Fruit fly (Drosophila melanogaster) whole organism, adult: ENCODE measurements around the gene mus101.

ENCODE experiments used
- CG11617 ChIP-seq: fragments of 200-800 bp; sonication (Bioruptor generic); optimal IDR thresholded peaks from 2 replicates; lab custom pipeline; 2017; ENCODE audit warnings: mild to moderate bottlenecking, missing biosample characterization, missing genetic modification reagents, missing genetic modification characterization
- CG12768 ChIP-seq: fragments of 200-800 bp; sonication (Bioruptor generic); optimal IDR thresholded peaks from 2 replicates; lab custom pipeline; 2017; ENCODE audit warnings: missing biosample characterization, missing genetic modification characterization, mild to moderate bottlenecking, moderate library complexity, missing genetic modification reagents
- CG1620 ChIP-seq: fragments of 200-800 bp; sonication (Bioruptor generic); optimal IDR thresholded peaks from 2 replicates; lab custom pipeline; 2016; ENCODE audit warnings: missing biosample characterization, missing genetic modification characterization
- CG7101 ChIP-seq: fragments of 200-800 bp; sonication (Bioruptor generic); optimal IDR thresholded peaks from 2 replicates; lab custom pipeline; 2018; ENCODE audit warnings: missing biosample characterization, mild to moderate bottlenecking, missing genetic modification characterization, moderate library complexity
- Crg-1 ChIP-seq: fragments of 200-800 bp; sonication (Bioruptor generic); optimal IDR thresholded peaks from 2 replicates; lab custom pipeline; 2016; ENCODE audit warnings: missing biosample characterization, missing genetic modification characterization
- Hr96 ChIP-seq: fragments of 200-800 bp; sonication (Bioruptor generic); optimal IDR thresholded peaks from 2 replicates; lab custom pipeline; 2016; ENCODE audit warnings: missing biosample characterization, missing genetic modification characterization
- cic ChIP-seq: fragments of 200-800 bp; sonication (Bioruptor generic); optimal IDR thresholded peaks from 2 replicates; lab custom pipeline; 2017; ENCODE audit warnings: missing biosample characterization, mild to moderate bottlenecking, missing genetic modification characterization, moderate library complexity
- cnc ChIP-seq, 2 experiments: fragments of >200 bp; optimal IDR thresholded peaks; 2 replicates each; lab custom pipeline; 2017
- pad ChIP-seq: fragments of 200-800 bp; sonication (Bioruptor generic); optimal IDR thresholded peaks from 3 replicates; lab custom pipeline; 2017; ENCODE audit warnings: missing biosample characterization, missing genetic modification characterization, mild to moderate bottlenecking, moderate library complexity, missing genetic modification reagents
- tj ChIP-seq: fragments of 200-800 bp; sonication (Bioruptor generic); optimal IDR thresholded peaks from 3 replicates; lab custom pipeline; 2017; ENCODE audit warnings: missing biosample characterization, mild to moderate bottlenecking, missing genetic modification characterization, moderate library complexity

DNA sequence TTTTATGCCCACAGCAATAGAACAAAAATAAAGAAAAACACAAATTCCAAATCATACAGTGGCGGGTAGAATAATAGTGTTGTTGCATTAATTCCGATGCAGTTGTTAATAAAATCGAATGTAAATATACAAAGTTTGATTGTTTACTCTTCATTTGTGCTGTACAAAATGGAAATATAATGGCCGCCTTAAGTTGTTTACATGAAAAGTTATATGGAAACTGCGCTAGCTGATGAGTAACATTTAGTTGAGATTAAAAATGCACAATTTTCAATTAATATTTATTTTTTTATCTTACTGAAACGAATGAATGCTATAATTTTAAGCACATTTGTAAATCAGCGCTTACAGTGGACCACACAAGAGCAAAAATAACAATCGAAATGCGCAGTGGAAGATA lies 12.8 kb downstream of the mus101 start:
- TF ChIP-seq cnc (optimal IDR thresholded peaks at IDR 0.05; lab: Kevin White, UChicago) (no peak), CG1620 (GFP tag; lab: Kevin White, UChicago) (no peak), CG11617 (GFP tag; lab: Kevin White, UChicago) (peak; percentile 49), cic (no peak), tj (no peak), Hr96 (GFP tag; lab: Kevin White, UChicago) (no peak), pad (peak; percentile 29), Crg-1 (GFP tag; lab: Kevin White, UChicago) (no peak), CG7101 (tag; lab: Kevin White, UChicago) (peak; percentile 80), CG12768 (peak; percentile 60)
